Fruit fly (Drosophila melanogaster): ENCODE results near the gene NTPase.
A peak's percentile ranks its signal among the peaks of the same experiment; 100 is the strongest.

Gene NTPase

dm6 chr2L:2884683-2885502 lies 757 bp downstream of the NTPase start (continued):
- TF ChIP-seq p53 (GFP tag; optimal IDR thresholded peaks at IDR 0.05) (no peak), Bteb2 (GFP tag; optimal IDR thresholded peaks at IDR 0.05) (no peak), gt (GFP tag; IDR thresholded peaks at IDR 0.05) (no peak), nau (GFP tag; optimal IDR thresholded peaks at IDR 0.05) (peak; percentile 43), Hand (GFP tag; optimal IDR thresholded peaks at IDR 0.05) (peak; percentile 39), nerfin-1 (tag; optimal IDR thresholded peaks at IDR 0.05) (peak; percentile 53), trh (GFP tag; optimal IDR thresholded peaks at IDR 0.05) (no peak), vnd (GFP tag; IDR thresholded peaks at IDR 0.05; ENCODE audit: partially characterized antibody) (no peak), zf30C (GFP tag; optimal IDR thresholded peaks at IDR 0.05) (no peak), CG7928 (GFP tag; optimal IDR thresholded peaks at IDR 0.05) (peak; percentile 99), pnt (GFP tag; optimal IDR thresholded peaks at IDR 0.05) (no peak), tgo (GFP tag; IDR thresholded peaks at IDR 0.05) (peak; percentile 28; the same call in 2 of the 3 replicates), tio (GFP tag; optimal IDR thresholded peaks at IDR 0.05) (no peak), H2.0 (GFP tag; IDR thresholded peaks at IDR 0.05) (0 out of 2 replicates have a peak, but pooled peaks have one; percentile 19), danr (GFP tag; IDR thresholded peaks at IDR 0.05) (no peak), cas (GFP tag; IDR thresholded peaks at IDR 0.05) (0 out of 2 replicates have a peak, but pooled peaks have one; percentile 15), pum (GFP tag; optimal IDR thresholded peaks at IDR 0.05) (no peak), CG6765 (GFP tag; optimal IDR thresholded peaks at IDR 0.05) (peak; percentile 34), CG4404 (GFP tag; IDR thresholded peaks at IDR 0.05) (no peak), ERR (GFP tag; optimal IDR thresholded peaks at IDR 0.05) (no peak), sens-2 (GFP tag; IDR thresholded peaks at IDR 0.05) (no peak), slbo (GFP tag; IDR thresholded peaks at IDR 0.05) (peak; percentile 58), Oaz (GFP tag; IDR thresholded peaks at IDR 0.05) (0 out of 2 replicates have a peak, but pooled peaks have one; percentile 30), Max (GFP tag; optimal IDR thresholded peaks at IDR 0.05) (no peak), Asciz (GFP tag; optimal IDR thresholded peaks at IDR 0.05) (no peak), dan (GFP tag; IDR thresholded peaks at IDR 0.05) (no peak), CG8478 (optimal IDR thresholded peaks at IDR 0.05) (no peak), ewg (GFP tag; optimal IDR thresholded peaks at IDR 0.05) (no peak), hbn (GFP tag; IDR thresholded peaks at IDR 0.05; ENCODE audit: partially characterized antibody) (peak; percentile 24; the same call in 1 of the 2 replicates), Hsf (GFP tag; optimal IDR thresholded peaks at IDR 0.05) (no peak), sc (optimal IDR thresholded peaks at IDR 0.05) (no peak), sc (GFP tag; optimal IDR thresholded peaks at IDR 0.05) (peak; percentile 2), z (GFP tag; IDR thresholded peaks at IDR 0.05) (0 out of 3 replicates have a peak, but pooled peaks have one; percentile 25), CG13287 (GFP tag; IDR thresholded peaks at IDR 0.05; ENCODE audit: partially characterized antibody) (peak; percentile 6; the same call in 1 of the 2 replicates), CG34422 (GFP tag; IDR thresholded peaks at IDR 0.05) (peak; percentile 89; the same call in 2 of the 3 replicates), CG11504 (tag; optimal IDR thresholded peaks at IDR 0.05) (peak; percentile 41), B-H2 (GFP tag; optimal IDR thresholded peaks at IDR 0.05) (peak; percentile 87), GATAe (GFP tag; conservative IDR thresholded peaks at IDR 0.05) (peak; percentile 73), CG5953 (GFP tag; IDR thresholded peaks at IDR 0.05) (peak; percentile 61; the same call in 1 of the 2 replicates), D19B (GFP tag; optimal IDR thresholded peaks at IDR 0.05) (peak; percentile 15), Hey (tag; optimal IDR thresholded peaks at IDR 0.05) (peak; percentile 31), crc (GFP tag; optimal IDR thresholded peaks at IDR 0.05) (no peak), CG2120 (GFP tag; optimal IDR thresholded peaks at IDR 0.05) (peak; percentile 59), CG10979 (tag; optimal IDR thresholded peaks at IDR 0.05) (no peak), ham (GFP tag; IDR thresholded peaks at IDR 0.05) (peak; percentile 40; the same call in 1 of the 2 replicates), CG34224 (GFP tag; IDR thresholded peaks at IDR 0.05; ENCODE audit: partially characterized antibody) (peak; percentile 51), Abd-B (GFP tag; optimal IDR thresholded peaks at IDR 0.05) (peak; percentile 5), HmgD (GFP tag; optimal IDR thresholded peaks at IDR 0.05) (no peak), CkIIα-i1 (GFP tag; IDR thresholded peaks at IDR 0.05) (no peak), abd-A (tag; optimal IDR thresholded peaks at IDR 0.05) (peak; percentile 91)

All from whole organism, embryonic.